Worm (Caenorhabditis elegans) whole organism, L1 larva: ENCODE results near the gene Y15E3A.5.

Experiments
- F16B12.6 ChIP-seq: fragments of 150-350 bp; optimal IDR thresholded peaks from 2 replicates; lab custom pipeline; 2014; ENCODE audit warnings: missing biosample characterization, missing genetic modification characterization
- Y116A8C.19 ChIP-seq: sonication (generic microtip); optimal IDR thresholded peaks from 2 replicates; lab custom pipeline; 2016; ENCODE audit warnings: missing compliant biosample characterization, missing genetic modification characterization, borderline replicate concordance
- aha-1 ChIP-seq: fragments of 150-350 bp; optimal IDR thresholded peaks from 2 replicates; lab custom pipeline; 2014; ENCODE audit warnings: missing biosample characterization, missing genetic modification characterization
- ceh-63 ChIP-seq: fragments of 200-800 bp; sonication (Bioruptor generic); optimal IDR thresholded peaks from 2 replicates; lab custom pipeline; 2018; ENCODE audit warnings: mild to moderate bottlenecking, missing genetic modification characterization, missing compliant biosample characterization
- ceh-82 ChIP-seq, 3 experiments: fragments of 150-350 bp in 1 of 3; sonication (generic microtip) in 2 of 3; optimal IDR thresholded peaks; 2 replicates each; lab custom pipeline; 2014 to 2017; ENCODE audit warnings: missing biosample characterization in 3 of 3, missing genetic modification characterization in 3 of 3
- ceh-88 ChIP-seq: fragments of 200-800 bp; sonication (Bioruptor generic); IDR thresholded peaks from 2 replicates; pipeline ENCODE4 v1.3.6; 2022; ENCODE audit warnings: missing genetic modification characterization, missing compliant biosample characterization
- ceh-90 ChIP-seq: sonication (generic microtip); optimal IDR thresholded peaks from 2 replicates; lab custom pipeline; 2016; ENCODE audit warnings: missing genetic modification characterization, missing compliant biosample characterization
- ces-1 ChIP-seq: fragments of 150-350 bp; optimal IDR thresholded peaks from 2 replicates; lab custom pipeline; 2014; ENCODE audit warnings: missing biosample characterization, missing genetic modification reagents, missing genetic modification characterization
- dpl-1 ChIP-seq, 3 experiments: fragments of 150-350 bp in 2 of 3; sonication (generic microtip) in 1 of 3; optimal IDR thresholded peaks; 2 replicates each; lab custom pipeline; 2014 to 2017; ENCODE audit warnings: missing biosample characterization in 3 of 3, missing genetic modification characterization in 3 of 3, missing genetic modification reagents in 3 of 3
- dsc-1 ChIP-seq: sonication (generic microtip); optimal IDR thresholded peaks from 2 replicates; lab custom pipeline; 2016; ENCODE audit warnings: mild to moderate bottlenecking, missing genetic modification characterization, missing compliant biosample characterization
- efl-1 ChIP-seq, 4 experiments: fragments of 150-350 bp; optimal IDR thresholded peaks in 3 of 4; peaks in 1 of 4; 1 replicate in 1 of 4; 2 replicates in 3 of 4; lab custom pipeline; 2014; ENCODE audit warnings: missing biosample characterization in 2 of 4, missing genetic modification characterization in 2 of 4, missing genetic modification reagents in 2 of 4
- elt-2 ChIP-seq: sonication (generic microtip); optimal IDR thresholded peaks from 2 replicates; lab custom pipeline; 2016; ENCODE audit warnings: missing genetic modification characterization, mild to moderate bottlenecking, inconsistent platforms, missing compliant biosample characterization, missing genetic modification reagents
- ets-5 ChIP-seq: fragments of 200-800 bp; sonication (Bioruptor generic); IDR thresholded peaks from 2 replicates; pipeline ENCODE4 v1.3.6; 2022; ENCODE audit warnings: missing genetic modification characterization, missing compliant biosample characterization
- fkh-10 ChIP-seq: sonication (generic microtip); optimal IDR thresholded peaks from 2 replicates; lab custom pipeline; 2017; ENCODE audit warnings: missing biosample characterization, missing genetic modification reagents, missing genetic modification characterization
- fos-1 ChIP-seq: fragments of 150-350 bp; optimal IDR thresholded peaks from 2 replicates; lab custom pipeline; 2014; ENCODE audit warnings: missing biosample characterization, missing genetic modification characterization
- grh-1 ChIP-seq: fragments of 200-800 bp; sonication (Bioruptor generic); IDR thresholded peaks from 2 replicates; pipeline ENCODE4 v1.3.6; 2022; ENCODE audit warnings: missing genetic modification reagents, missing genetic modification characterization, missing compliant biosample characterization
- hlh-4 ChIP-seq: sonication (generic microtip); optimal IDR thresholded peaks from 2 replicates; lab custom pipeline; 2016; ENCODE audit warnings: mild to moderate bottlenecking, missing genetic modification characterization, missing compliant biosample characterization
- irx-1 ChIP-seq: sonication (generic microtip); optimal IDR thresholded peaks from 2 replicates; lab custom pipeline; 2016; ENCODE audit warnings: missing genetic modification characterization, missing compliant biosample characterization
- jun-1 ChIP-seq: fragments of 150-350 bp; optimal IDR thresholded peaks from 2 replicates; lab custom pipeline; 2014; ENCODE audit warnings: missing biosample characterization, missing genetic modification reagents, missing genetic modification characterization
- lin-13 ChIP-seq: fragments of 150-350 bp; optimal IDR thresholded peaks from 2 replicates; lab custom pipeline; 2014; ENCODE audit warnings: missing biosample characterization, missing genetic modification reagents, missing genetic modification characterization
- lin-14 ChIP-seq: fragments of 200-800 bp; sonication (Bioruptor generic); optimal IDR thresholded peaks from 2 replicates; lab custom pipeline; 2018; ENCODE audit warnings: mild to moderate bottlenecking, missing genetic modification characterization, moderate library complexity, missing compliant biosample characterization
- lin-15B ChIP-seq: fragments of 150-350 bp; sonication (generic microtip); optimal IDR thresholded peaks from 3 replicates; lab custom pipeline; 2014; ENCODE audit warnings: missing biosample characterization, missing genetic modification characterization
- lin-39 ChIP-seq: fragments of 150-350 bp; optimal IDR thresholded peaks from 2 replicates; lab custom pipeline; 2014; ENCODE audit warnings: missing biosample characterization, missing genetic modification reagents, missing genetic modification characterization
- lir-3 ChIP-seq: sonication (generic microtip); optimal IDR thresholded peaks from 2 replicates; lab custom pipeline; 2016; ENCODE audit warnings: mild to moderate bottlenecking, missing genetic modification characterization, moderate library complexity, missing compliant biosample characterization; ENCODE audit not compliant: poor library complexity
- lsy-2 ChIP-seq, 2 experiments: fragments of 150-350 bp; optimal IDR thresholded peaks; 2 replicates each; lab custom pipeline; 2014; ENCODE audit warnings: missing biosample characterization in 2 of 2, missing genetic modification characterization in 2 of 2
- mdl-1 ChIP-seq, 2 experiments: fragments of 150-350 bp; optimal IDR thresholded peaks; 2 replicates each; lab custom pipeline; 2014 to 2017; ENCODE audit warnings: missing biosample characterization in 2 of 2, missing genetic modification characterization in 2 of 2, inconsistent platforms in 1 of 2
- mef-2 ChIP-seq: fragments of 150-350 bp; optimal IDR thresholded peaks from 2 replicates; lab custom pipeline; 2014; ENCODE audit warnings: missing biosample characterization, missing genetic modification characterization
- mep-1 ChIP-seq: fragments of 150-350 bp; optimal IDR thresholded peaks from 2 replicates; lab custom pipeline; 2014; ENCODE audit warnings: missing biosample characterization, missing genetic modification characterization
- nhr-12 ChIP-seq: sonication (generic microtip); optimal IDR thresholded peaks from 2 replicates; lab custom pipeline; 2017; ENCODE audit warnings: missing biosample characterization, missing genetic modification characterization
- nhr-19 ChIP-seq: fragments of 200-800 bp; sonication (Bioruptor generic); conservative IDR thresholded peaks from 2 replicates; pipeline ENCODE4 v1.3.6; 2022; ENCODE audit warnings: missing genetic modification characterization, missing compliant biosample characterization
- nhr-20 ChIP-seq: sonication (generic microtip); optimal IDR thresholded peaks from 2 replicates; lab custom pipeline; 2016; ENCODE audit warnings: mild to moderate bottlenecking, missing genetic modification characterization, missing compliant biosample characterization
- nhr-28 ChIP-seq: fragments of 150-350 bp; optimal IDR thresholded peaks from 2 replicates; lab custom pipeline; 2014; ENCODE audit warnings: missing biosample characterization, missing genetic modification characterization
- nhr-47 ChIP-seq: sonication (generic microtip); optimal IDR thresholded peaks from 2 replicates; lab custom pipeline; 2016; ENCODE audit warnings: mild to moderate bottlenecking, missing genetic modification characterization, moderate library complexity, missing compliant biosample characterization
- nhr-77 ChIP-seq: fragments of 150-350 bp; optimal IDR thresholded peaks from 2 replicates; lab custom pipeline; 2014; ENCODE audit warnings: missing biosample characterization, missing genetic modification characterization
- nhr-84 ChIP-seq: sonication (generic microtip); optimal IDR thresholded peaks from 2 replicates; lab custom pipeline; 2017; ENCODE audit warnings: missing biosample characterization, missing genetic modification characterization
- nhr-85 ChIP-seq: sonication (generic microtip); peaks from one replicate; lab custom pipeline; 2016; ENCODE audit warnings: missing genetic modification characterization, inconsistent platforms, missing compliant biosample characterization
- nhr-90 ChIP-seq: sonication (generic microtip); optimal IDR thresholded peaks from 2 replicates; lab custom pipeline; 2016; ENCODE audit warnings: mild to moderate bottlenecking, missing genetic modification characterization, missing compliant biosample characterization; ENCODE audit not compliant: poor library complexity
- pag-3 ChIP-seq: sonication (generic microtip); optimal IDR thresholded peaks from 2 replicates; lab custom pipeline; 2017; ENCODE audit warnings: missing genetic modification characterization, mild to moderate bottlenecking, missing compliant biosample characterization, antibody characterized with exemption, borderline replicate concordance; ENCODE audit not compliant: insufficient read depth
- pqm-1 ChIP-seq: sonication (generic microtip); optimal IDR thresholded peaks from 3 replicates; lab custom pipeline; 2017; ENCODE audit warnings: missing biosample characterization, missing genetic modification characterization
- skn-1 ChIP-seq: fragments of 150-350 bp; optimal IDR thresholded peaks from 2 replicates; lab custom pipeline; 2014; ENCODE audit warnings: missing biosample characterization, missing genetic modification characterization
- snpc-4 ChIP-seq: fragments of 150-350 bp; optimal IDR thresholded peaks from 2 replicates; lab custom pipeline; 2014; ENCODE audit warnings: missing biosample characterization, missing genetic modification characterization
- snu-23 ChIP-seq: sonication (generic microtip); optimal IDR thresholded peaks from 2 replicates; lab custom pipeline; 2016; ENCODE audit warnings: missing genetic modification characterization, missing compliant biosample characterization
- sox-4 ChIP-seq: sonication (generic microtip); optimal IDR thresholded peaks from 2 replicates; lab custom pipeline; 2016; ENCODE audit warnings: missing genetic modification characterization, missing compliant biosample characterization
- sptf-1 ChIP-seq: fragments of 150-350 bp; optimal IDR thresholded peaks from 2 replicates; lab custom pipeline; 2014; ENCODE audit warnings: missing biosample characterization, missing genetic modification characterization
- tbx-2 ChIP-seq: sonication (generic microtip); optimal IDR thresholded peaks from 2 replicates; lab custom pipeline; 2016; ENCODE audit warnings: missing genetic modification characterization, missing compliant biosample characterization
- tlp-1 ChIP-seq: fragments of 150-350 bp; optimal IDR thresholded peaks from 2 replicates; lab custom pipeline; 2014; ENCODE audit warnings: missing biosample characterization, missing genetic modification characterization
- unc-86 ChIP-seq: sonication (generic microtip); optimal IDR thresholded peaks from 2 replicates; lab custom pipeline; 2016; ENCODE audit warnings: missing genetic modification characterization, missing compliant biosample characterization
- vab-15 ChIP-seq: sonication (generic microtip); optimal IDR thresholded peaks from 2 replicates; lab custom pipeline; 2017; ENCODE audit warnings: missing genotype, mild to moderate bottlenecking, missing genetic modification characterization, missing compliant biosample characterization
- xbp-1 ChIP-seq: sonication (generic microtip); optimal IDR thresholded peaks from 2 replicates; lab custom pipeline; 2016; ENCODE audit warnings: missing genetic modification characterization, missing compliant biosample characterization
- zag-1 ChIP-seq: fragments of 150-350 bp; optimal IDR thresholded peaks from 2 replicates; lab custom pipeline; 2014; ENCODE audit warnings: missing biosample characterization, missing genetic modification characterization
- zip-4 ChIP-seq: fragments of 200-800 bp; sonication (Bioruptor generic); optimal IDR thresholded peaks from 2 replicates; lab custom pipeline; 2018; ENCODE audit warnings: mild to moderate bottlenecking, missing genetic modification characterization, moderate library complexity, missing compliant biosample characterization
- ztf-11 ChIP-seq, 2 experiments: sonication (generic microtip); optimal IDR thresholded peaks; 2 replicates each; lab custom pipeline; 2016 to 2017; ENCODE audit warnings: missing genetic modification characterization in 2 of 2, missing biosample characterization in 1 of 2, missing compliant biosample characterization in 1 of 2
- ztf-4 ChIP-seq: fragments of 150-350 bp; optimal IDR thresholded peaks from 2 replicates; lab custom pipeline; 2014; ENCODE audit warnings: missing biosample characterization, missing genetic modification characterization

Y15E3A.5 gene

ce11 chrX:15385807-15386349 lies 45.5 kb downstream of the Y15E3A.5 start:
- TF ChIP-seq lin-39 (tag; lab: Kevin White, UChicago) (no peak), ceh-82 (tag; optimal IDR thresholded peaks at IDR 0.05; lab: Kevin White, UChicago) (peak in 2 of 3 experiments; percentile 27), nhr-47 (peak; percentile 61), irx-1 (tag; lab: Kevin White, UChicago) (no peak), ces-1 (no peak), vab-15 (no peak), nhr-19 (GFP tag; lab: Robert Waterston, UW) (peak; percentile 38), nhr-85 (tag; lab: Kevin White, UChicago) (no peak), ceh-88 (GFP tag; lab: Robert Waterston, UW) (no peak), ztf-4 (no peak), mdl-1 (tag; optimal IDR thresholded peaks at IDR 0.05; lab: Kevin White, UChicago) (no peak), elt-2 (tag; lab: Kevin White, UChicago) (no peak), lin-14 (GFP tag; lab: Kevin White, UChicago) (peak; percentile 94), nhr-12 (no peak), grh-1 (GFP tag; lab: Robert Waterston, UW) (no peak), nhr-28 (tag; lab: Kevin White, UChicago) (no peak), nhr-90 (tag; lab: Kevin White, UChicago) (no peak), dpl-1 (GFP tag; optimal IDR thresholded peaks at IDR 0.05; lab: Kevin White, UChicago) (no peak), pqm-1 (no peak), unc-86 (tag; lab: Kevin White, UChicago) (peak; percentile 74), jun-1 (tag; lab: Kevin White, UChicago) (no peak), zag-1 (tag; lab: Kevin White, UChicago) (no peak), snu-23 (GFP tag; lab: Kevin White, UChicago) (peak; percentile 26), ceh-63 (GFP tag; lab: Kevin White, UChicago) (no peak), efl-1 (optimal IDR thresholded peaks at IDR 0.05; lab: Kevin White, UChicago) (no peak), efl-1 (GFP tag; optimal IDR thresholded peaks at IDR 0.05 in 1 of 2; lab: Kevin White, UChicago) (peak in 1 of 2 experiments; percentile 36), lir-3 (tag; lab: Kevin White, UChicago) (no peak), fkh-10 (GFP tag; lab: Kevin White, UChicago) (peak; percentile 87), lsy-2 (tag; optimal IDR thresholded peaks at IDR 0.05; lab: Kevin White, UChicago) (peak; percentile 20 to 44), skn-1 (tag; lab: Kevin White, UChicago) (no peak), hlh-4 (no peak), F16B12.6 (no peak), lin-15B (no peak), sox-4 (tag; lab: Kevin White, UChicago) (no peak), nhr-20 (tag; lab: Kevin White, UChicago) (no peak), lin-13 (GFP tag; lab: Kevin White, UChicago) (no peak), nhr-84 (tag; lab: Kevin White, UChicago) (no peak), fos-1 (tag; lab: Kevin White, UChicago) (no peak), nhr-77 (tag; lab: Kevin White, UChicago) (no peak), xbp-1 (tag; lab: Kevin White, UChicago) (peak; percentile 28), dsc-1 (tag; lab: Kevin White, UChicago) (no peak), mep-1 (tag; lab: Kevin White, UChicago) (peak; percentile 19), tlp-1 (tag; lab: Kevin White, UChicago) (no peak), snpc-4 (tag; lab: Kevin White, UChicago) (no peak), sptf-1 (no peak), ets-5 (GFP tag; lab: Robert Waterston, UW) (no peak), aha-1 (tag; lab: Kevin White, UChicago) (no peak), pag-3 (no peak), Y116A8C.19 (no peak), zip-4 (GFP tag; lab: Kevin White, UChicago) (no peak), ceh-90 (no peak), ztf-11 (tag; optimal IDR thresholded peaks at IDR 0.05; lab: Kevin White, UChicago) (no peak), tbx-2 (tag; lab: Kevin White, UChicago) (peak; percentile 60), mef-2 (tag; lab: Kevin White, UChicago) (peak; percentile 39)
